Worm (Caenorhabditis elegans) whole organism, mixed stage, embryonic: ENCODE measurements around the gene acs-9.
"Not testable (repeated sequence)": the region's sequence is repeated elsewhere in the genome, so short reads cannot be mapped to it uniquely, and the experiment has no call there.

ENCODE experiments used
- blmp-1 ChIP-seq: fragments of 150-350 bp; optimal IDR thresholded peaks from 2 replicates; lab custom pipeline; 2014; ENCODE audit warnings: missing biosample characterization, missing genetic modification characterization
- elt-3 ChIP-seq: fragments of 150-350 bp; optimal IDR thresholded peaks from 2 replicates; lab custom pipeline; 2014; ENCODE audit warnings: missing biosample characterization, missing genetic modification characterization
- ham-2 ChIP-seq: fragments of 200-800 bp; sonication (Bioruptor generic); optimal IDR thresholded peaks from 2 replicates; lab custom pipeline; 2018; ENCODE audit warnings: mild to moderate bottlenecking, missing genetic modification characterization, missing compliant biosample characterization
- hlh-1 ChIP-seq: fragments of 150-350 bp; optimal IDR thresholded peaks from 2 replicates; lab custom pipeline; 2014; ENCODE audit warnings: missing biosample characterization, missing genetic modification reagents, missing genetic modification characterization
- lin-13 ChIP-seq: fragments of 150-350 bp; optimal IDR thresholded peaks from 2 replicates; lab custom pipeline; 2014; ENCODE audit warnings: missing biosample characterization, missing genetic modification characterization
- lin-32 ChIP-seq: fragments of 200-800 bp; sonication (Bioruptor generic); optimal IDR thresholded peaks from 2 replicates; lab custom pipeline; 2018; ENCODE audit warnings: mild to moderate bottlenecking, missing genetic modification characterization, missing compliant biosample characterization
- nhr-237 ChIP-seq: fragments of 150-350 bp; optimal IDR thresholded peaks from 2 replicates; lab custom pipeline; 2014; ENCODE audit warnings: missing biosample characterization, missing genetic modification characterization
- nhr-28 ChIP-seq: fragments of 150-350 bp; optimal IDR thresholded peaks from 2 replicates; lab custom pipeline; 2014; ENCODE audit warnings: missing biosample characterization, missing genetic modification characterization
- pha-4 ChIP-seq: fragments of 150-350 bp; optimal IDR thresholded peaks from 2 replicates; lab custom pipeline; 2018; ENCODE audit warnings: missing biosample characterization, missing genetic modification reagents, missing genetic modification characterization
- unc-62 ChIP-seq: fragments of 150-350 bp; optimal IDR thresholded peaks from 2 replicates; lab custom pipeline; 2014; ENCODE audit warnings: missing biosample characterization, missing genetic modification reagents, missing genetic modification characterization
- ztf-11 ChIP-seq: fragments of 150-350 bp; optimal IDR thresholded peaks from 2 replicates; lab custom pipeline; 2014; ENCODE audit warnings: missing biosample characterization, missing genetic modification characterization

- TF ChIP-seq unc-62 (GFP tag; lab: Kevin White, UChicago); hlh-1 (tag; lab: Kevin White, UChicago); lin-13; nhr-237 (tag; lab: Kevin White, UChicago); lin-32 (GFP tag; lab: Kevin White, UChicago); ham-2; nhr-28 (tag; lab: Kevin White, UChicago); ztf-11 (tag; lab: Kevin White, UChicago); blmp-1 (tag; lab: Kevin White, UChicago); pha-4 (tag; lab: Kevin White, UChicago); elt-3 (tag; lab: Kevin White, UChicago): not testable (repeated sequence)
Observed at ce11 chrX:16834691-16835090, 45.6 kb downstream of the acs-9 start, which contains the start of gene F41G4.13.
